Fruit fly (Drosophila melanogaster) whole organism, embryonic: Measurements from ENCODE around the gene Mtch.
A peak's percentile ranks its signal among the peaks of the same experiment; 100 is the strongest.

Source experiments
- B-H2 ChIP-seq: fragments of 200-800 bp; sonication (Bioruptor generic); optimal IDR thresholded peaks from 2 replicates; lab custom pipeline; 2018; ENCODE audit warnings: missing biosample characterization, mild to moderate bottlenecking, missing genetic modification characterization
- Bgb ChIP-seq: fragments of 200-800 bp; sonication (Bioruptor generic); IDR thresholded peaks from 2 replicates; pipeline ENCODE4 v1.3.6; 2022; ENCODE audit warnings: missing biosample characterization, missing genetic modification characterization; ENCODE audit not compliant: partially characterized antibody
- CG10267 ChIP-seq: fragments of 200-800 bp; sonication (Bioruptor generic); optimal IDR thresholded peaks from 2 replicates; lab custom pipeline; 2018; ENCODE audit warnings: missing biosample characterization, mild to moderate bottlenecking, missing genetic modification characterization, moderate library complexity
- CG10321 ChIP-seq: fragments of 200-800 bp; sonication (Bioruptor generic); IDR thresholded peaks from 2 replicates; pipeline ENCODE4 v1.3.6; 2022; ENCODE audit warnings: missing biosample characterization, missing genetic modification characterization
- CG13287 ChIP-seq: fragments of 200-800 bp; sonication (Bioruptor generic); IDR thresholded peaks from 2 replicates; pipeline ENCODE4 v1.3.6; 2022; ENCODE audit warnings: missing biosample characterization, missing genetic modification characterization; ENCODE audit not compliant: partially characterized antibody
- CG15514 ChIP-seq: fragments of 200-800 bp; sonication (Bioruptor generic); optimal IDR thresholded peaks from 3 replicates; lab custom pipeline; 2017; ENCODE audit warnings: missing biosample characterization, missing genetic modification characterization, mild to moderate bottlenecking, moderate library complexity, missing genetic modification reagents
- CG1602 ChIP-seq: fragments of 200-800 bp; sonication (Bioruptor generic); optimal IDR thresholded peaks from 3 replicates; lab custom pipeline; 2016; ENCODE audit warnings: missing biosample characterization, missing genetic modification characterization
- CG1603 ChIP-seq: fragments of 200-800 bp; sonication (Bioruptor generic); optimal IDR thresholded peaks from 2 replicates; lab custom pipeline; 2019; ENCODE audit warnings: missing biosample characterization, mild to moderate bottlenecking, missing genetic modification characterization, moderate library complexity
- CG16813 ChIP-seq: fragments of 200-800 bp; sonication (Bioruptor generic); IDR thresholded peaks from 3 replicates; pipeline ENCODE4 v1.3.6; 2022; ENCODE audit warnings: missing biosample characterization, missing genetic modification characterization; ENCODE audit not compliant: partially characterized antibody
- CG16815 ChIP-seq: fragments of 200-800 bp; sonication (Bioruptor generic); optimal IDR thresholded peaks from 3 replicates; lab custom pipeline; 2017; ENCODE audit warnings: missing biosample characterization, mild to moderate bottlenecking, missing genetic modification characterization
- CG2129 ChIP-seq: fragments of 200-800 bp; sonication (Bioruptor generic); IDR thresholded peaks from 2 replicates; pipeline ENCODE4 v1.3.6; 2022; ENCODE audit warnings: missing biosample characterization, missing genetic modification characterization; ENCODE audit not compliant: partially characterized antibody
- CG2712 ChIP-seq: fragments of 200-800 bp; optimal IDR thresholded peaks from 3 replicates; lab custom pipeline; 2019; ENCODE audit warnings: missing biosample characterization, mild to moderate bottlenecking, missing genetic modification characterization, moderate library complexity
- CG30020 ChIP-seq: fragments of 200-800 bp; optimal IDR thresholded peaks from 2 replicates; lab custom pipeline; 2019; ENCODE audit warnings: missing biosample characterization, mild to moderate bottlenecking, missing genetic modification characterization, moderate library complexity
- CG3281 ChIP-seq: fragments of 200-800 bp; sonication (Bioruptor generic); optimal IDR thresholded peaks from 3 replicates; lab custom pipeline; 2017; ENCODE audit warnings: missing biosample characterization, mild to moderate bottlenecking, missing genetic modification characterization
- CG42726 ChIP-seq: fragments of 200-800 bp; sonication (Bioruptor generic); IDR thresholded peaks from 2 replicates; pipeline ENCODE4 v1.3.6; 2022; ENCODE audit warnings: missing biosample characterization, missing genetic modification characterization; ENCODE audit not compliant: partially characterized antibody
- CG7963 ChIP-seq: fragments of 200-800 bp; sonication (Bioruptor generic); IDR thresholded peaks from 3 replicates; pipeline ENCODE4 v1.3.6; 2022; ENCODE audit warnings: missing biosample characterization, missing genetic modification characterization; ENCODE audit not compliant: partially characterized antibody
- CoRest ChIP-seq: fragments of 200-800 bp; sonication (Bioruptor generic); optimal IDR thresholded peaks from 3 replicates; lab custom pipeline; 2018; ENCODE audit warnings: missing biosample characterization, mild to moderate bottlenecking, missing genetic modification characterization, moderate library complexity
- D ChIP-seq, 2 experiments: fragments of 200-800 bp in 1 of 2; fragments of >200 bp in 1 of 2; sonication (Bioruptor generic) in 1 of 2; optimal IDR thresholded peaks; 2 replicates in 1 of 2; 3 replicates in 1 of 2; lab custom pipeline; 2017; ENCODE audit warnings: mild to moderate bottlenecking in 1 of 2, missing biosample characterization in 1 of 2, missing genetic modification characterization in 1 of 2, missing genetic modification reagents in 1 of 2
- Dp ChIP-seq: fragments of 200-800 bp; sonication (Bioruptor generic); optimal IDR thresholded peaks from 2 replicates; lab custom pipeline; 2018; ENCODE audit warnings: missing biosample characterization, mild to moderate bottlenecking, missing genetic modification characterization, moderate library complexity
- Dref ChIP-seq: fragments of 200-800 bp; sonication (Bioruptor generic); IDR thresholded peaks from 2 replicates; pipeline ENCODE4 v1.3.6; 2022; ENCODE audit warnings: missing biosample characterization, missing genetic modification characterization
- Ets97D ChIP-seq: fragments of 200-800 bp; sonication (Bioruptor generic); optimal IDR thresholded peaks from 3 replicates; lab custom pipeline; 2016; ENCODE audit warnings: missing biosample characterization, missing genetic modification characterization
- H2.0 ChIP-seq: fragments of 200-800 bp; sonication (Bioruptor generic); IDR thresholded peaks from 2 replicates; pipeline ENCODE4 v1.3.6; 2022; ENCODE audit warnings: missing biosample characterization, missing genetic modification characterization
- HmgZ ChIP-seq: fragments of 200-800 bp; sonication (Bioruptor generic); optimal IDR thresholded peaks from 2 replicates; lab custom pipeline; 2018; ENCODE audit warnings: missing biosample characterization, mild to moderate bottlenecking, missing genetic modification characterization
- Lpt ChIP-seq: fragments of >200 bp; optimal IDR thresholded peaks from 2 replicates; lab custom pipeline; 2018; ENCODE audit warnings: missing biosample characterization, missing genetic modification characterization
- MBD-R2 ChIP-seq: fragments of 200-800 bp; sonication (Bioruptor generic); IDR thresholded peaks from 2 replicates; pipeline ENCODE4 v1.3.6; 2022; ENCODE audit warnings: missing biosample characterization, missing genetic modification characterization
- Med ChIP-seq: fragments of 200-800 bp; sonication (Bioruptor generic); peaks from one replicate; lab custom pipeline; 2016; ENCODE audit warnings: missing biosample characterization, missing genetic modification characterization, mild to moderate bottlenecking, inconsistent platforms, moderate library complexity
- Myb ChIP-seq: fragments of 200-800 bp; sonication (Bioruptor generic); optimal IDR thresholded peaks from 2 replicates; lab custom pipeline; 2016; ENCODE audit warnings: missing biosample characterization, missing genetic modification characterization
- Opbp ChIP-seq: fragments of 200-800 bp; sonication (Bioruptor generic); IDR thresholded peaks from 3 replicates; pipeline ENCODE4 v1.3.6; 2022; ENCODE audit warnings: missing biosample characterization, missing genetic modification characterization; ENCODE audit not compliant: partially characterized antibody
- PHDP ChIP-seq: fragments of 200-800 bp; sonication (Bioruptor generic); optimal IDR thresholded peaks from 3 replicates; lab custom pipeline; 2018; ENCODE audit warnings: missing biosample characterization, mild to moderate bottlenecking, missing genetic modification characterization, moderate library complexity
- Usf ChIP-seq: fragments of 200-800 bp; sonication (Bioruptor generic); optimal IDR thresholded peaks from 2 replicates; lab custom pipeline; 2017; ENCODE audit warnings: missing genotype, missing biosample characterization, missing genetic modification characterization
- ato ChIP-seq: fragments of 200-800 bp; sonication (Bioruptor generic); IDR thresholded peaks from 2 replicates; pipeline ENCODE4 v1.3.6; 2022; ENCODE audit warnings: missing biosample characterization, missing genetic modification characterization; ENCODE audit not compliant: partially characterized antibody
- bab2 ChIP-seq: fragments of 200-800 bp; sonication (Bioruptor generic); optimal IDR thresholded peaks from 2 replicates; lab custom pipeline; 2016; ENCODE audit warnings: missing biosample characterization, missing genetic modification characterization
- bbx ChIP-seq: fragments of 200-800 bp; sonication (Bioruptor generic); IDR thresholded peaks from 2 replicates; pipeline ENCODE4 v1.3.6; 2022; ENCODE audit warnings: missing biosample characterization, missing genetic modification characterization; ENCODE audit not compliant: partially characterized antibody
- hb ChIP-seq: fragments of 200-800 bp; sonication (Bioruptor generic); IDR thresholded peaks from 3 replicates; pipeline ENCODE4 v1.3.6; 2022; ENCODE audit warnings: missing biosample characterization, missing genetic modification characterization; ENCODE audit not compliant: partially characterized antibody
- knrl ChIP-seq: fragments of 200-800 bp; sonication (Bioruptor generic); IDR thresholded peaks from 3 replicates; pipeline ENCODE4 v1.3.6; 2022; ENCODE audit warnings: missing biosample characterization, missing genetic modification characterization; ENCODE audit not compliant: partially characterized antibody
- lbe ChIP-seq: fragments of 200-800 bp; sonication (Bioruptor generic); optimal IDR thresholded peaks from 2 replicates; lab custom pipeline; 2016; ENCODE audit warnings: missing biosample characterization, mild to moderate bottlenecking, missing genetic modification characterization
- mld ChIP-seq: fragments of 200-800 bp; sonication (Bioruptor generic); IDR thresholded peaks from 3 replicates; pipeline ENCODE4 v1.3.6; 2022; ENCODE audit warnings: missing biosample characterization, missing genetic modification characterization; ENCODE audit not compliant: partially characterized antibody
- nmo ChIP-seq: fragments of 200-800 bp; sonication (Bioruptor generic); optimal IDR thresholded peaks from 2 replicates; lab custom pipeline; 2018; ENCODE audit warnings: missing biosample characterization, mild to moderate bottlenecking, missing genetic modification characterization, moderate library complexity
- pros ChIP-seq: fragments of 200-800 bp; sonication (Bioruptor generic); optimal IDR thresholded peaks from 3 replicates; lab custom pipeline; 2019; ENCODE audit warnings: missing biosample characterization, mild to moderate bottlenecking, missing genetic modification characterization, moderate library complexity
- sna ChIP-seq: fragments of 200-800 bp; sonication (Bioruptor generic); IDR thresholded peaks from 2 replicates; pipeline ENCODE4 v1.3.6; 2022; ENCODE audit warnings: missing biosample characterization, missing genetic modification characterization; ENCODE audit not compliant: partially characterized antibody
- stwl ChIP-seq: fragments of 200-800 bp; sonication (Bioruptor generic); optimal IDR thresholded peaks from 3 replicates; lab custom pipeline; 2018; ENCODE audit warnings: missing biosample characterization, mild to moderate bottlenecking, missing genetic modification characterization, moderate library complexity
- trem ChIP-seq: fragments of 200-800 bp; optimal IDR thresholded peaks from 3 replicates; lab custom pipeline; 2019; ENCODE audit warnings: missing biosample characterization, mild to moderate bottlenecking, missing genetic modification characterization, moderate library complexity
- vvl ChIP-seq: fragments of 200-800 bp; sonication (Bioruptor generic); IDR thresholded peaks from 2 replicates; pipeline ENCODE4 v1.3.6; 2022; ENCODE audit warnings: missing biosample characterization, missing genetic modification characterization

The Mtch gene

dm6 chr3L:174501-174900, 9.9 kb upstream of the Mtch start (continued):
- TF ChIP-seq hb (peak; percentile 88), knrl (GFP tag; lab: Robert Waterston, UW) (peak; percentile 86), ato (GFP tag; lab: Robert Waterston, UW) (peak; percentile 81), Myb (GFP tag; lab: Kevin White, UChicago) (peak; percentile 94), Ets97D (GFP tag; lab: Kevin White, UChicago) (peak; percentile 49), PHDP (tag; lab: Kevin White, UChicago) (peak; percentile 18), CoRest (tag; lab: Kevin White, UChicago) (peak; percentile 14), CG1602 (GFP tag; lab: Kevin White, UChicago) (no peak), CG30020 (tag; lab: Kevin White, UChicago) (peak; percentile 2), CG2712 (tag; lab: Kevin White, UChicago) (peak; percentile 3), vvl (GFP tag; lab: Robert Waterston, UW) (no peak), CG16815 (GFP tag; lab: Kevin White, UChicago) (no peak), H2.0 (GFP tag; lab: Robert Waterston, UW) (no peak), MBD-R2 (peak; percentile 26; the same call in 1 of the 2 replicates), CG10321 (GFP tag; lab: Robert Waterston, UW) (no peak), CG7963 (GFP tag; lab: Robert Waterston, UW) (peak; percentile 79), D (optimal IDR thresholded peaks at IDR 0.05; lab: Kevin White, UChicago) (no peak), D (GFP tag; optimal IDR thresholded peaks at IDR 0.05; lab: Kevin White, UChicago) (no peak), CG16813 (peak; percentile 80), bbx (GFP tag; lab: Robert Waterston, UW) (peak; percentile 89), lbe (GFP tag; lab: Kevin White, UChicago) (peak; percentile 10), Bgb (GFP tag; lab: Robert Waterston, UW) (peak; percentile 94), CG1603 (tag; lab: Kevin White, UChicago) (peak; percentile 36), Opbp (GFP tag; lab: Robert Waterston, UW) (peak; percentile 92), stwl (tag; lab: Kevin White, UChicago) (peak; percentile 71), bab2 (GFP tag; lab: Kevin White, UChicago) (no peak), CG13287 (GFP tag; lab: Robert Waterston, UW) (peak; percentile 96), sna (GFP tag; lab: Robert Waterston, UW) (peak; percentile 91), CG2129 (GFP tag; lab: Robert Waterston, UW) (peak; percentile 68), CG42726 (GFP tag; lab: Robert Waterston, UW) (peak; percentile 86), CG3281 (GFP tag; lab: Kevin White, UChicago) (no peak), HmgZ (tag; lab: Kevin White, UChicago) (peak; percentile 21), Dref (peak; percentile 90), Lpt (GFP tag; lab: Kevin White, UChicago) (no peak), trem (tag; lab: Kevin White, UChicago) (peak; percentile 67), Med (GFP tag; lab: Kevin White, UChicago) (peak; percentile 65), Dp (GFP tag; lab: Kevin White, UChicago) (peak; percentile 84), mld (peak; percentile 86), Usf (no peak), pros (peak; percentile 4), B-H2 (GFP tag; lab: Kevin White, UChicago) (peak; percentile 1), CG15514 (GFP tag; lab: Kevin White, UChicago) (peak; percentile 64), nmo (peak; percentile 19), CG10267 (peak; percentile 2)
- TF ChIP-seq, all 482 proteins: peak for 66
